Fruit fly (Drosophila melanogaster): ENCODE results near the gene CG6836.

The CG6836 gene

dm6 chr3L:18992820-18993219 is 42.4 kb downstream of the CG6836 start:
- TF ChIP-seq CG4496 (GFP tag; IDR thresholded peaks at IDR 0.05) (0 out of 3 replicates have a peak, but pooled peaks have one; percentile 42), CG8301 (tag; optimal IDR thresholded peaks at IDR 0.05) (no peak)

DNA sequence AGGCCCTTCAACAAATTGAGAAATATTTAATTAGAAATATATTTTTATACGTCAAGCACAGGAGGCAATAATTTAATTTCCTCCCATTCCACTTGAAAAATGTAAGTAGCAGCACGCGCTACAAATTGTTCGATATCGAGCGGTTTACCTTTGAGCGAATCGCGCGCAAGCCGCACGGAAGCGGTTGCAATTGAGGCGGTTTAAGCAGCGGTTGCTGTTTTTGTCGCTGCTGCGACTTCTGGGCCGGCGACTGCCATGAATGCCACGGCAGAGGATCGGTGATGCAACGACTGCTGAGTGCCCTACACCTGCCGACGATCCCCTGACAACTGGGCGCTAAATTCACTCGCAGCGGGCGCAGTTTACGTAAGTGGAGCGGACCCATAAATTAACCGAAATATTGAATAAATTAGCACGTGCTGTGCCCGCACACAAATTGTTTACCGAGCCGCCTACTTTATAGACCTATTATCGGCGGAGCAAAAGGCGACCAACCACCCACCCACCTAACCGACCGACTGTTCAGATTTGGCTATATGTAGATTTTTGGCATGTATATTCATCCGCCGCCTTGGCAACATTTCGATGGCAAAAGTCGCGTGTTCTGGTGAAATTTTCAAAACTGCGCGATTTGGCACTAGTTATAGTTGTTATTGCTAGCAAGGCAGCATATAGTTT is 43.3 kb downstream of the CG6836 start:
- TF ChIP-seq Pif1A (GFP tag; optimal IDR thresholded peaks at IDR 0.05) (no peak), Ets98B (GFP tag; IDR thresholded peaks at IDR 0.05) (no peak), rn (GFP tag; IDR thresholded peaks at IDR 0.05) (no peak), D1 (tag; optimal IDR thresholded peaks at IDR 0.05) (no peak), CG14655 (GFP tag; optimal IDR thresholded peaks at IDR 0.05) (no peak), CG32121 (GFP tag; IDR thresholded peaks at IDR 0.05) (0 out of 2 replicates have a peak, but pooled peaks have one; percentile 20), CG17806 (tag; optimal IDR thresholded peaks at IDR 0.05) (no peak), CG4496 (GFP tag; IDR thresholded peaks at IDR 0.05) (peak; percentile 38; the same call in 1 of the 3 replicates)

DNA sequence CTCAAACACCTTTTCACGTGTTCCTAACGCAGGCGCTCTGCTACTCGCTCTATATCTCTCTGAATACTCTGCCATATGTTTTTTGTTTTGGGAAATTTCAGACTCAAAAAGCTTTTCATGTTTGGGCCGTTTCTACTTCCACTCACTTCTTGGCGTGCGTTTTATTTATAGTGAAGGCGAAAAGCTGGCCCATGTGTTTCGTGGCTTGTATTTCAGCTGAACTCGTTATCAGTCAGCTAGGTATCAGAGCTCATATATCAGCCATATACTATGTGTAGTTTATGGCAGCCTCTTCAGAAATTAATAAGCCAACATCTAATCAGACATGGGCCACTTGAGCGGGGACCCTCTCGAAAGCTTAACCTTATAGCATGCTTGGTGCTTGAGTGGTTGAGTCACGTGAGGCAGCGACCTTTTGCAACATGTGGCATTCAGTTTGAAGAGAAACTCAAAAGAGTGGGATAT is 44.1 kb downstream of the CG6836 start:
- TF ChIP-seq CG8159 (tag; optimal IDR thresholded peaks at IDR 0.05) (no peak), EcR (GFP tag; optimal IDR thresholded peaks at IDR 0.05) (peak; percentile 39)

dm6 chr3L:18995667-18996029 is 45.2 kb downstream of the CG6836 start:
- TF ChIP-seq CG13204 (GFP tag; optimal IDR thresholded peaks at IDR 0.05) (peak; percentile 29), CG17806 (tag; optimal IDR thresholded peaks at IDR 0.05) (no peak), EcR (GFP tag; optimal IDR thresholded peaks at IDR 0.05) (peak; percentile 87), CG8159 (tag; optimal IDR thresholded peaks at IDR 0.05) (no peak), rn (GFP tag; IDR thresholded peaks at IDR 0.05) (no peak), Pif1B (GFP tag; optimal IDR thresholded peaks at IDR 0.05) (no peak), CG4496 (GFP tag; IDR thresholded peaks at IDR 0.05) (peak; percentile 32; the same call in 1 of the 3 replicates), CG10348 (GFP tag; IDR thresholded peaks at IDR 0.05) (no peak)

dm6 chr3L:18996030-18996773 is 45.8 kb downstream of the CG6836 start:
- TF ChIP-seq EcR (GFP tag; optimal IDR thresholded peaks at IDR 0.05) = peak; percentile 96
- peak; percentile 14 for TF ChIP-seq Pif1B (GFP tag; optimal IDR thresholded peaks at IDR 0.05)
- peak; percentile 50 for TF ChIP-seq CG8301 (tag; optimal IDR thresholded peaks at IDR 0.05)
- peak; percentile 87 for TF ChIP-seq CG13204 (GFP tag; optimal IDR thresholded peaks at IDR 0.05)
- TF ChIP-seq CG15710 (tag; optimal IDR thresholded peaks at IDR 0.05) = peak; percentile 60
- TF ChIP-seq D1 (tag; optimal IDR thresholded peaks at IDR 0.05) = peak; percentile 42
- peak; percentile 64 for TF ChIP-seq Ets98B (GFP tag; IDR thresholded peaks at IDR 0.05)
- TF ChIP-seq CG14655 (GFP tag; optimal IDR thresholded peaks at IDR 0.05) = peak; percentile 68
- peak; percentile 70 for TF ChIP-seq CG32121 (GFP tag; IDR thresholded peaks at IDR 0.05)
- TF ChIP-seq fd96Ca (GFP tag; IDR thresholded peaks at IDR 0.05) = peak; percentile 80
- peak; percentile 76 for TF ChIP-seq CG8159 (tag; optimal IDR thresholded peaks at IDR 0.05)
- TF ChIP-seq CG12605 (GFP tag; IDR thresholded peaks at IDR 0.05) = peak; percentile 69
- TF ChIP-seq CG17806 (tag; optimal IDR thresholded peaks at IDR 0.05) = peak; percentile 26
- peak; percentile 89 for TF ChIP-seq CG4496 (GFP tag; IDR thresholded peaks at IDR 0.05)
- TF ChIP-seq CG9948 (tag; optimal IDR thresholded peaks at IDR 0.05) = peak; percentile 65
- TF ChIP-seq Snoo (tag; optimal IDR thresholded peaks at IDR 0.05) = peak; percentile 24
- TF ChIP-seq rn (GFP tag; IDR thresholded peaks at IDR 0.05) = 0 out of 2 replicates have a peak, but pooled peaks have one; percentile 23
- peak; percentile 53 for TF ChIP-seq Pif1A (GFP tag; optimal IDR thresholded peaks at IDR 0.05)
- no peak for TF ChIP-seq CG10348 (GFP tag; IDR thresholded peaks at IDR 0.05)
- TF ChIP-seq CG34367 (tag; optimal IDR thresholded peaks at IDR 0.05) = peak; percentile 38
- no peak for TF ChIP-seq gl (tag; optimal IDR thresholded peaks at IDR 0.05)

DNA sequence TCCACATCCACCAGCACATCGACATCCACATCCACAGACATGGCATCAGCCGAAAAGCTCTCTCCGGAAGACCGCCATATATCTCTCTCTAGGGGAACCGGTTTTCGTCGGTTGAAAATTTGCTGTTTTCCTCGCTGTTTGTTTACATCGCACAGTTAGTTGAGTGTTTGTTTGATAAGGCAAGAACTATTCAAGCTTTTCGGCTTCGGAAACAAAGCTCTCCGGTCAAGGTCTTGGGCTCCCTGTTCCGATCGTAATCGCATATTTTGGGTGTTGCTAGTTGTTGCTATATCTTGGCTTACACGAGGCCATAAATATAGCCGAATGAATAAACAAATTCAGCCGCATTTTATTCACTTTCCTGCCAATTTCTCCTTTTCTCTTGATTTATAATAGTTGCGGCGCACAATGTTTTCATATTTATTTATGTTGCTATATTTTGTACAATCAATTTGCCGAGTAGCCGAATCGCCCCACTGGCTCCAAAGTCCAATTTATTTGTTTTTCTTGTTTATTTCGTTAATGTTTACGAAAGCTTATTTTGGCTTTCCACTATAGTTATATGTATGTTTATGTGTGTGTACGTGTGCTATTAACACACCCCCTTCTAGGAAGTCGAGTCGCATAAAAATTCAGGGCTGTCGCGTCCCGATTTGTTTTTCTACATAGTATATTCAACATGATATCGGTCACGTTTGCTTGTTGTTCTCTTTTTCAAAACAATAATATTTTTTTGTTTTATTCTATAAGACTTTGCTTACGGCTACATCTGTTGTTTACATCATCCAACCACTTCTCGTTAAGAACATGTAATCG is 46.6 kb downstream of the CG6836 start:
- TF ChIP-seq Ets98B (GFP tag; IDR thresholded peaks at IDR 0.05) = peak; percentile 7; the same call in 1 of the 2 replicates
- TF ChIP-seq CG17806 (tag; optimal IDR thresholded peaks at IDR 0.05) = no peak
- peak; percentile 42 for TF ChIP-seq EcR (GFP tag; optimal IDR thresholded peaks at IDR 0.05)
- TF ChIP-seq CG9948 (tag; optimal IDR thresholded peaks at IDR 0.05) = no peak
- no peak for TF ChIP-seq CG13204 (GFP tag; optimal IDR thresholded peaks at IDR 0.05)

Measured in whole organism, pupa.